Fruit fly (Drosophila melanogaster): ENCODE results near the gene CG17350.

The CG17350 gene

dm6 chr2L:19398317-19399234, 17.8 kb downstream of the CG17350 start, which contains the start of gene CG17544 (continued):
- TF ChIP-seq mam (GFP tag; optimal IDR thresholded peaks at IDR 0.05) (peak; percentile 63), CG8765 (GFP tag; IDR thresholded peaks at IDR 0.05) (peak; percentile 37; the same call in 1 of the 2 replicates), sim (GFP tag; IDR thresholded peaks at IDR 0.05) (no peak), CG9817 (tag; optimal IDR thresholded peaks at IDR 0.05) (peak; percentile 74), CG4404 (GFP tag; IDR thresholded peaks at IDR 0.05) (peak; percentile 67), al (GFP tag; IDR thresholded peaks at IDR 0.05) (peak; percentile 16; the same call in 1 of the 2 replicates), Hsf (GFP tag; optimal IDR thresholded peaks at IDR 0.05) (peak; percentile 26), CG8281 (tag; optimal IDR thresholded peaks at IDR 0.05) (peak; percentile 61), crc (GFP tag; optimal IDR thresholded peaks at IDR 0.05) (no peak), HmgZ (tag; optimal IDR thresholded peaks at IDR 0.05) (peak; percentile 41), salm (tag; optimal IDR thresholded peaks at IDR 0.05) (peak; percentile 28), phol (tag; optimal IDR thresholded peaks at IDR 0.05) (peak; percentile 83), gem (tag; optimal IDR thresholded peaks at IDR 0.05) (peak; percentile 90), ERR (GFP tag; optimal IDR thresholded peaks at IDR 0.05) (peak; percentile 40), CG14965 (GFP tag; optimal IDR thresholded peaks at IDR 0.05; ENCODE audit: borderline replicate concordance) (no peak), CG16813 (GFP tag; IDR thresholded peaks at IDR 0.05; ENCODE audit: partially characterized antibody) (no peak), CG12942 (GFP tag; optimal IDR thresholded peaks at IDR 0.05) (peak; percentile 46), hb (GFP tag; IDR thresholded peaks at IDR 0.05; ENCODE audit: partially characterized antibody) (no peak), CG3407 (GFP tag; optimal IDR thresholded peaks at IDR 0.05) (peak; percentile 36), CG18619 (GFP tag; optimal IDR thresholded peaks at IDR 0.05) (peak; percentile 87), onecut (GFP tag; IDR thresholded peaks at IDR 0.05) (peak; percentile 92), CG8924 (tag; optimal IDR thresholded peaks at IDR 0.05) (peak; percentile 92), CG14710 (tag; optimal IDR thresholded peaks at IDR 0.05) (peak; percentile 83), Blimp-1 (GFP tag; optimal IDR thresholded peaks at IDR 0.05) (peak; percentile 69), CTCF (GFP tag; optimal IDR thresholded peaks at IDR 0.05) (no peak), CG18262 (tag; optimal IDR thresholded peaks at IDR 0.05) (peak; percentile 92), Hr39 (optimal IDR thresholded peaks at IDR 0.05) (no peak), NC2β (GFP tag; optimal IDR thresholded peaks at IDR 0.05) (no peak), CG8944 (GFP tag; optimal IDR thresholded peaks at IDR 0.05) (peak; percentile 33), Myb (GFP tag; optimal IDR thresholded peaks at IDR 0.05) (peak; percentile 25), ac (GFP tag; optimal IDR thresholded peaks at IDR 0.05) (peak; percentile 9), Max (GFP tag; optimal IDR thresholded peaks at IDR 0.05) (no peak), dmrt11E (tag; optimal IDR thresholded peaks at IDR 0.05) (peak; percentile 79), CG10565 (GFP tag; optimal IDR thresholded peaks at IDR 0.05) (no peak), ro (GFP tag; IDR thresholded peaks at IDR 0.05) (no peak), sens (GFP tag) (peak; percentile 84), CG34376 (GFP tag; optimal IDR thresholded peaks at IDR 0.05) (peak; percentile 31), Doc2 (GFP tag; IDR thresholded peaks at IDR 0.05) (no peak), CG12391 (tag; optimal IDR thresholded peaks at IDR 0.05) (peak; percentile 80), CG9727 (GFP tag; optimal IDR thresholded peaks at IDR 0.05) (peak; percentile 86), corto (GFP tag; optimal IDR thresholded peaks at IDR 0.05) (no peak), fd102C (GFP tag; optimal IDR thresholded peaks at IDR 0.05) (no peak), CG8478 (optimal IDR thresholded peaks at IDR 0.05) (no peak), Ets65A (GFP tag) (peak; percentile 91), CG12071 (GFP tag; optimal IDR thresholded peaks at IDR 0.05) (peak; percentile 35), H2.0 (GFP tag; IDR thresholded peaks at IDR 0.05) (peak; percentile 54), zen2 (GFP tag; IDR thresholded peaks at IDR 0.05; ENCODE audit: partially characterized antibody) (no peak), CG7745 (tag; optimal IDR thresholded peaks at IDR 0.05) (no peak), pnt (GFP tag; optimal IDR thresholded peaks at IDR 0.05) (peak; percentile 33), dati (GFP tag; IDR thresholded peaks at IDR 0.05) (no peak)
